Worm (Caenorhabditis elegans) whole organism, L3 larva: ENCODE measurements around the gene T08G3.6.

Experiments used
- R02D3.7 ChIP-seq: fragments of 150-350 bp; optimal IDR thresholded peaks from 2 replicates; lab custom pipeline; 2014; ENCODE audit warnings: missing biosample characterization, missing genetic modification characterization
- ZK546.5 ChIP-seq: sonication (generic microtip); optimal IDR thresholded peaks from 2 replicates; lab custom pipeline; 2017; ENCODE audit warnings: missing biosample characterization, missing genetic modification characterization
- aly-2 ChIP-seq: fragments of 150-350 bp; optimal IDR thresholded peaks from 2 replicates; lab custom pipeline; 2014; ENCODE audit warnings: missing biosample characterization, missing genetic modification characterization
- ama-1 ChIP-seq: fragments of 150-350 bp; optimal IDR thresholded peaks from 2 replicates; lab custom pipeline; 2018
- ceh-16 ChIP-seq: sonication (generic microtip); optimal IDR thresholded peaks from 2 replicates; lab custom pipeline; 2017; ENCODE audit warnings: missing biosample characterization, missing genetic modification characterization
- ceh-82 ChIP-seq: fragments of 150-350 bp; optimal IDR thresholded peaks from 2 replicates; lab custom pipeline; 2014; ENCODE audit warnings: missing biosample characterization, missing genetic modification characterization
- ceh-9 ChIP-seq: sonication (generic microtip); optimal IDR thresholded peaks from 2 replicates; lab custom pipeline; 2018; ENCODE audit warnings: missing biosample characterization, missing genetic modification characterization
- daf-12 ChIP-seq: fragments of 150-350 bp; optimal IDR thresholded peaks from 2 replicates; lab custom pipeline; 2014; ENCODE audit warnings: missing biosample characterization, missing genetic modification reagents, missing genetic modification characterization
- egl-27 ChIP-seq: sonication (generic microtip); optimal IDR thresholded peaks from 4 replicates; lab custom pipeline; 2017; ENCODE audit warnings: missing biosample characterization, missing genetic modification reagents, missing genetic modification characterization
- egl-5 ChIP-seq: fragments of 150-350 bp; optimal IDR thresholded peaks from 2 replicates; lab custom pipeline; 2017; ENCODE audit warnings: missing biosample characterization, missing genetic modification reagents, missing genetic modification characterization, inconsistent platforms
- elt-1 ChIP-seq: fragments of 150-350 bp; optimal IDR thresholded peaks from 2 replicates; lab custom pipeline; 2014; ENCODE audit warnings: missing biosample characterization, missing genetic modification characterization
- elt-2 ChIP-seq: sonication (generic microtip); optimal IDR thresholded peaks from 2 replicates; lab custom pipeline; 2016; ENCODE audit warnings: missing genetic modification reagents, mild to moderate bottlenecking, missing genetic modification characterization, missing compliant biosample characterization
- elt-3 ChIP-seq, 3 experiments: fragments of 150-350 bp in 1 of 3; sonication (generic microtip) in 2 of 3; optimal IDR thresholded peaks; 2 replicates in 2 of 3; 4 replicates in 1 of 3; lab custom pipeline; 2014 to 2017; ENCODE audit warnings: missing biosample characterization in 3 of 3, missing genetic modification characterization in 3 of 3
- eor-1 ChIP-seq, 2 experiments: fragments of 150-350 bp; optimal IDR thresholded peaks; 2 replicates each; lab custom pipeline; 2014 to 2018; ENCODE audit warnings: missing biosample characterization in 2 of 2, missing genetic modification characterization in 2 of 2
- fkh-10 ChIP-seq: sonication (generic microtip); optimal IDR thresholded peaks from 2 replicates; lab custom pipeline; 2017; ENCODE audit warnings: missing biosample characterization, missing genetic modification reagents, missing genetic modification characterization
- fkh-2 ChIP-seq: fragments of 150-350 bp; optimal IDR thresholded peaks from 2 replicates; lab custom pipeline; 2014; ENCODE audit warnings: missing biosample characterization, missing genetic modification reagents, missing genetic modification characterization
- fos-1 ChIP-seq: fragments of 150-350 bp; optimal IDR thresholded peaks from 2 replicates; lab custom pipeline; 2014; ENCODE audit warnings: missing biosample characterization, missing genetic modification characterization
- hmg-11 ChIP-seq: sonication (generic microtip); optimal IDR thresholded peaks from 2 replicates; lab custom pipeline; 2016; ENCODE audit warnings: missing genetic modification characterization, missing compliant biosample characterization
- jun-1 ChIP-seq: fragments of 150-350 bp; optimal IDR thresholded peaks from 2 replicates; lab custom pipeline; 2014; ENCODE audit warnings: missing biosample characterization, missing genetic modification reagents, missing genetic modification characterization
- lin-39 ChIP-seq: fragments of 150-350 bp; optimal IDR thresholded peaks from 2 replicates; lab custom pipeline; 2018; ENCODE audit warnings: missing biosample characterization, missing genetic modification reagents, missing genetic modification characterization
- lsy-12 ChIP-seq: sonication (generic microtip); optimal IDR thresholded peaks from 2 replicates; lab custom pipeline; 2016; ENCODE audit warnings: mild to moderate bottlenecking, missing genetic modification characterization, missing compliant biosample characterization
- mdl-1 ChIP-seq: fragments of 150-350 bp; optimal IDR thresholded peaks from 2 replicates; lab custom pipeline; 2014; ENCODE audit warnings: missing biosample characterization, missing genetic modification characterization
- mml-1 ChIP-seq: fragments of 150-350 bp; sonication (generic microtip); optimal IDR thresholded peaks from 3 replicates; lab custom pipeline; 2014; ENCODE audit warnings: missing biosample characterization, missing genetic modification characterization
- nfya-1 ChIP-seq: sonication (generic microtip); optimal IDR thresholded peaks from 2 replicates; lab custom pipeline; 2017; ENCODE audit warnings: missing genetic modification characterization, mild to moderate bottlenecking, missing compliant biosample characterization, antibody characterized with exemption, moderate library complexity; ENCODE audit not compliant: insufficient read depth
- nhr-11 ChIP-seq: fragments of 150-350 bp; optimal IDR thresholded peaks from 2 replicates; lab custom pipeline; 2014; ENCODE audit warnings: missing biosample characterization, missing genetic modification characterization
- nhr-237 ChIP-seq: fragments of 150-350 bp; optimal IDR thresholded peaks from 2 replicates; lab custom pipeline; 2014; ENCODE audit warnings: missing biosample characterization, missing genetic modification characterization
- nhr-28 ChIP-seq: fragments of 150-350 bp; optimal IDR thresholded peaks from 2 replicates; lab custom pipeline; 2014; ENCODE audit warnings: missing biosample characterization, missing genetic modification characterization
- nhr-43 ChIP-seq: sonication (generic microtip); optimal IDR thresholded peaks from 2 replicates; lab custom pipeline; 2016; ENCODE audit warnings: mild to moderate bottlenecking, missing genetic modification characterization, missing compliant biosample characterization; ENCODE audit not compliant: poor library complexity, severe bottlenecking
- nhr-67 ChIP-seq: fragments of 150-350 bp; optimal IDR thresholded peaks from 2 replicates; lab custom pipeline; 2014; ENCODE audit warnings: missing biosample characterization, missing genetic modification characterization
- nhr-76 ChIP-seq: fragments of 150-350 bp; sonication (generic microtip); optimal IDR thresholded peaks from 5 replicates; lab custom pipeline; 2014; ENCODE audit warnings: missing biosample characterization, missing genetic modification characterization
- nhr-77 ChIP-seq: fragments of 150-350 bp; optimal IDR thresholded peaks from 2 replicates; lab custom pipeline; 2014; ENCODE audit warnings: missing biosample characterization, missing genetic modification characterization
- pha-4 ChIP-seq: fragments of 150-350 bp; optimal IDR thresholded peaks from 2 replicates; lab custom pipeline; 2014; ENCODE audit warnings: missing biosample characterization, missing genetic modification reagents, missing genetic modification characterization
- pqm-1 ChIP-seq: fragments of 150-350 bp; optimal IDR thresholded peaks from 2 replicates; lab custom pipeline; 2017; ENCODE audit warnings: missing biosample characterization, missing genetic modification characterization, inconsistent platforms
- sea-2 ChIP-seq: fragments of 150-350 bp; sonication (generic microtip); optimal IDR thresholded peaks from 4 replicates; lab custom pipeline; 2014; ENCODE audit warnings: missing biosample characterization, missing genetic modification reagents, missing genetic modification characterization
- skn-1 ChIP-seq: fragments of 150-350 bp; optimal IDR thresholded peaks from 2 replicates; lab custom pipeline; 2014; ENCODE audit warnings: missing biosample characterization, missing genetic modification characterization
- snpc-4 ChIP-seq: fragments of 150-350 bp; optimal IDR thresholded peaks from 2 replicates; lab custom pipeline; 2014; ENCODE audit warnings: missing biosample characterization, missing genetic modification characterization
- tbx-2 ChIP-seq: sonication (generic microtip); optimal IDR thresholded peaks from 2 replicates; lab custom pipeline; 2016; ENCODE audit warnings: mild to moderate bottlenecking, missing genetic modification characterization, missing compliant biosample characterization
- zag-1 ChIP-seq: fragments of 150-350 bp; optimal IDR thresholded peaks from 2 replicates; lab custom pipeline; 2014; ENCODE audit warnings: missing biosample characterization, missing genetic modification characterization
- ztf-11 ChIP-seq: fragments of 150-350 bp; optimal IDR thresholded peaks from 2 replicates; lab custom pipeline; 2014; ENCODE audit warnings: missing biosample characterization, missing genetic modification characterization
- ztf-4 ChIP-seq: fragments of 150-350 bp; optimal IDR thresholded peaks from 2 replicates; lab custom pipeline; 2014; ENCODE audit warnings: missing biosample characterization, missing genetic modification characterization

T08G3.6 gene

DNA sequence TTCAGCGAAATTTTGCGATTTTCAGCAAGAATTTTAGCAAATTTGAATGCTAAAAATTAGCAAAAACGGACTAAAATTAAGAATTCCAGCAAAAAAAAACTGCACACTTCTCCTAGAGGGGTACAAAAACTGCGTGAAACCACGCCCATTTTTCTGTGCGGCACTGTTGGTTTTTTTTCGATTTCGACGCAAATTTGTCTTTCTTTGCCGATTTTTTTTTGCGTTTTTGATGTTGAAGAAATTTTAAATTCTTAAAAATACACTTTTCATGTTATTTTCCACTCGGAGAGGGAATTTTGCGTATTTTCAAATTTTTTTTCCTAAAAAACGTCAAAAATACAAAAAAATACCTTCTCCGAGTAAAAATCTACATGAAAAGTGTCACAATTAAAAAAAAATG lies 41.8 kb upstream of the T08G3.6 start, which contains the start of gene syp-1:
Gene syp-1, plus strand, starts transcription at position 301 of the 400 bp plus-strand sequence.
- TF ChIP-seq pqm-1 (tag; lab: Kevin White, UChicago): no peak
- no peak for TF ChIP-seq daf-12
- TF ChIP-seq nhr-77 (tag; lab: Kevin White, UChicago): no peak
- TF ChIP-seq R02D3.7: no peak
- TF ChIP-seq mml-1: no peak
- TF ChIP-seq zag-1 (tag; lab: Kevin White, UChicago): no peak
- no peak for TF ChIP-seq snpc-4 (tag; lab: Kevin White, UChicago)
- TF ChIP-seq ZK546.5 (tag; lab: Kevin White, UChicago): no peak
- no peak for TF ChIP-seq nhr-237 (tag; lab: Kevin White, UChicago)
- no peak for TF ChIP-seq nhr-28 (tag; lab: Kevin White, UChicago)
- no peak for TF ChIP-seq skn-1 (tag; lab: Kevin White, UChicago)
- TF ChIP-seq nhr-11 (tag; lab: Kevin White, UChicago): no peak
- no peak for TF ChIP-seq fkh-2 (tag; lab: Kevin White, UChicago)
- no peak for TF ChIP-seq jun-1

DNA sequence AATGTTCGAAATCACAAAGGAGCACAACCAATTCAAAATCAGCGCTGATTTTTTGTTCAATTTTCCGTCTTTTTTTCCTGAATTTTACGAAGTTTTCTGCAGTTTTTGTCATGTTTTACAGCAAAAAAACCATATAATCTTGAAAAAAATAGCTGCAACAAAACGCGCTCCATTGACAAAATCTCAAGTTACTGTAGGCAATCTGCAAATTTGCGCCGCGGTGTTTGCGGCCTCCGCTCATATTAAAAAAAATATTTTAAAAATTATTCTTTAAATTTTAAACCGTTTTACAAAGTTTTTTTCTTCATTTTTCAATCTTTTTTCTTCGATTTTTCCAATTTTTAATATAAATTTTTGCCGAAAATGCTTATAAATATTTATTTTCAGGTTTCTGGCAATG lies 40.4 kb upstream of the T08G3.6 start:
- TF ChIP-seq egl-27 (tag; lab: Kevin White, UChicago) (no peak), nhr-76 (tag; lab: Kevin White, UChicago) (no peak), nhr-28 (tag; lab: Kevin White, UChicago) (no peak), tbx-2 (no peak), R02D3.7 (no peak), lin-39 (tag; lab: Kevin White, UChicago) (no peak), lsy-12 (tag; lab: Kevin White, UChicago) (no peak), nhr-43 (tag; lab: Kevin White, UChicago) (no peak), ceh-82 (no peak), nhr-67 (tag; lab: Kevin White, UChicago) (no peak), nhr-11 (tag; lab: Kevin White, UChicago) (no peak), hmg-11 (tag; lab: Kevin White, UChicago) (no peak), nhr-77 (tag; lab: Kevin White, UChicago) (no peak), ztf-11 (no peak), ama-1 (lab: Kevin White, UChicago) (no peak), aly-2 (tag; lab: Kevin White, UChicago) (no peak), ceh-9 (tag; lab: Kevin White, UChicago) (no peak), mml-1 (no peak), elt-1 (tag; lab: Kevin White, UChicago) (no peak), zag-1 (tag; lab: Kevin White, UChicago) (no peak)
- TF ChIP-seq, all 47 proteins: peak for 0

DNA sequence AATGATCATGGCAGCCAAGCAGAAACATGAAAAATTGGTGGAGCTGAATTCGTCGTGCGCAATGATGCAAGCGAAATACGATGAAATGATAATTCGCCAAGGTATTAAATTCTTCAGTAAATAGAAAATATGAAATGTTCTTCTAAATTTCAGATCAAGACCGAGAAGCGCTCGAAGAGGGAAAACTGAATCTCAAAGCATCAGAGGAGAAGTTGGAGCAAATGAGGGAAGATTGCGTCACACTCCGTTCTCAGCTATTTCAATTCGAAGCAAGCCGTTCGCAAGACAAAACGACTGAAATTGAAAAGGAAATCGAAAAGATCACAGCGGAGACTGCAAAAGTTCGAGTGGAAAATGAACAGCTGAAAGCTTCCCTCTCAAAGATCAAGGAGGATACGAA lies 39.4 kb upstream of the T08G3.6 start:
- no peak for TF ChIP-seq sea-2
- TF ChIP-seq fos-1 (tag; lab: Kevin White, UChicago): no peak
- no peak for TF ChIP-seq tbx-2
- TF ChIP-seq lsy-12 (tag; lab: Kevin White, UChicago): no peak
- no peak for TF ChIP-seq pha-4 (tag; lab: Kevin White, UChicago)
- no peak for TF ChIP-seq aly-2 (tag; lab: Kevin White, UChicago)
- TF ChIP-seq egl-5 (tag; lab: Kevin White, UChicago): no peak
- TF ChIP-seq eor-1 (tag; optimal IDR thresholded peaks at IDR 0.05; lab: Kevin White, UChicago): no peak
- TF ChIP-seq nfya-1 (tag; lab: Kevin White, UChicago): no peak
- no peak for TF ChIP-seq elt-3 (tag; optimal IDR thresholded peaks at IDR 0.05; lab: Kevin White, UChicago)
- TF ChIP-seq egl-27 (tag; lab: Kevin White, UChicago): no peak
- no peak for TF ChIP-seq mdl-1 (tag; lab: Kevin White, UChicago)
- TF ChIP-seq elt-1 (tag; lab: Kevin White, UChicago): no peak
- no peak for TF ChIP-seq ztf-4 (tag; lab: Kevin White, UChicago)
- TF ChIP-seq nhr-67 (tag; lab: Kevin White, UChicago): no peak
- no peak for TF ChIP-seq skn-1 (tag; lab: Kevin White, UChicago)
- TF ChIP-seq zag-1 (tag; lab: Kevin White, UChicago): no peak

DNA sequence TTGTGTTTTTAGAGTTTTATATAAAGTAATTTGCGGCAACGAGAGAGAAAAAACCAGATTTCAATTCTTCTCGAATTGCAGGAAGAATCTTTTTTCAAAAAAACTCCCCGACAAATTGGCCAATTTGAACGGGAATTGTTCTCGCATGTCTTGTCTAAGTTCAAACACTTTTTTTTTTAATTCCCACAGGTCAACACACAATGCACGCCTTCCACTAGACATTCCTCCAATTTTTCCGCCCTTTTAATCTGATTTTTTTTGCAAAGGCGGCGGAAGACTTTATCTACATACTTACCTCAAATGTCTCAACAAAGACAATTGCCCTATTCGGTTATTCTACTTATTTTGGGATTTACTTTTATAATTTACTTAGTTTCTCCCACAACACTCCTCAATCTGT lies 38.1 kb upstream of the T08G3.6 start, which contains the start of gene F26D2.3:
Gene F26D2.3, plus strand, starts transcription at position 301 of the 400 bp plus-strand sequence.
- TF ChIP-seq ztf-4 (tag; lab: Kevin White, UChicago): no peak
- no peak for TF ChIP-seq skn-1 (tag; lab: Kevin White, UChicago)
- TF ChIP-seq nhr-43 (tag; lab: Kevin White, UChicago): no peak
- TF ChIP-seq elt-2 (tag; lab: Kevin White, UChicago): no peak
- TF ChIP-seq fkh-10: no peak
- no peak for TF ChIP-seq elt-3 (tag; optimal IDR thresholded peaks at IDR 0.05; lab: Kevin White, UChicago)
- TF ChIP-seq ceh-9 (tag; lab: Kevin White, UChicago): no peak
- TF ChIP-seq nhr-237 (tag; lab: Kevin White, UChicago): no peak
- no peak for TF ChIP-seq mml-1
- no peak for TF ChIP-seq ceh-82
- no peak for TF ChIP-seq egl-27 (tag; lab: Kevin White, UChicago)
- TF ChIP-seq ceh-16 (tag; lab: Kevin White, UChicago): no peak
- no peak for TF ChIP-seq elt-1 (tag; lab: Kevin White, UChicago)
- no peak for TF ChIP-seq ztf-11
